Comparison of ENCODE assay signal across 4 fruit fly cellular contexts in genomic region chrX:7546362-7546761, dm6.
TF ChIP-seq lines count a peak whose summit lies in the region.

No protein-coding gene starts in this region.

- no peak for TF ChIP-seq CTCF in whole organism, embryonic (GFP tag; optimal IDR thresholded peaks at IDR 0.05; lab: Kevin White, UChicago)

TF ChIP-seq in whole organism, embryonic, 481 proteins besides CTCF, POLR2A, EP300 and RAD21:
- peak; percentile 19 for TF ChIP-seq sens (GFP tag; lab: Kevin White, UChicago)
- TF ChIP-seq zen (tag; optimal IDR thresholded peaks at IDR 0.05; lab: Kevin White, UChicago), result no peak

TF ChIP-seq in whole organism, prepupa, 60 proteins besides CTCF, POLR2A, EP300 and RAD21 (continues in another document):
- TF ChIP-seq fd59A (GFP tag; optimal IDR thresholded peaks at IDR 0.05; lab: Kevin White, UChicago), result peak; percentile 38
- TF ChIP-seq CG11902 (GFP tag; optimal IDR thresholded peaks at IDR 0.05; lab: Kevin White, UChicago), result no peak
- TF ChIP-seq fkh (GFP tag; optimal IDR thresholded peaks at IDR 0.05; lab: Kevin White, UChicago), result no peak
- TF ChIP-seq Lpt (GFP tag; optimal IDR thresholded peaks at IDR 0.05; lab: Kevin White, UChicago), result no peak
- TF ChIP-seq CG3032 (tag; optimal IDR thresholded peaks at IDR 0.05; lab: Kevin White, UChicago), result peak; percentile 62
- no peak for TF ChIP-seq Sox102F (GFP tag; optimal IDR thresholded peaks at IDR 0.05; lab: Kevin White, UChicago)
- TF ChIP-seq Eip78C (GFP tag; lab: Kevin White, UChicago), result peak; percentile 84
- TF ChIP-seq OdsH (GFP tag; optimal IDR thresholded peaks at IDR 0.05; lab: Kevin White, UChicago), result peak; percentile 24
- TF ChIP-seq CG8632 (GFP tag; optimal IDR thresholded peaks at IDR 0.05; lab: Kevin White, UChicago), result no peak
- TF ChIP-seq achi (GFP tag; optimal IDR thresholded peaks at IDR 0.05; lab: Kevin White, UChicago), result peak; percentile 34
- TF ChIP-seq CG6792 (GFP tag; optimal IDR thresholded peaks at IDR 0.05; lab: Kevin White, UChicago), result peak; percentile 0
- 0 out of 3 replicates have a peak, but pooled peaks have one; percentile 34 for TF ChIP-seq eg (GFP tag; IDR thresholded peaks at IDR 0.05; lab: Robert Waterston, UW)
- peak; percentile 29 for TF ChIP-seq CG6808 (GFP tag; optimal IDR thresholded peaks at IDR 0.05; lab: Kevin White, UChicago)
- TF ChIP-seq CG10669 (GFP tag; optimal IDR thresholded peaks at IDR 0.05; lab: Kevin White, UChicago), result peak; percentile 43
- peak; percentile 21 for TF ChIP-seq dsx (GFP tag; optimal IDR thresholded peaks at IDR 0.05; lab: Kevin White, UChicago; ENCODE audit: poor library complexity, severe bottlenecking)
- peak; percentile 29; the same call in 1 of the 2 replicates for TF ChIP-seq Gug (GFP tag; IDR thresholded peaks at IDR 0.05; lab: Robert Waterston, UW)
- peak; percentile 12 for TF ChIP-seq CG6276 (GFP tag; optimal IDR thresholded peaks at IDR 0.05; lab: Kevin White, UChicago)
- no peak for TF ChIP-seq Hr4 (GFP tag; optimal IDR thresholded peaks at IDR 0.05; lab: Kevin White, UChicago)
- TF ChIP-seq pdm3 (GFP tag; optimal IDR thresholded peaks at IDR 0.05; lab: Kevin White, UChicago), result peak; percentile 46
- TF ChIP-seq salr (GFP tag; optimal IDR thresholded peaks at IDR 0.05; lab: Kevin White, UChicago), result peak in 1 of 2 experiments; percentile 4
- TF ChIP-seq CG1621 (tag; optimal IDR thresholded peaks at IDR 0.05; lab: Kevin White, UChicago), result peak; percentile 20
- peak; percentile 22 for TF ChIP-seq svp (GFP tag; lab: Kevin White, UChicago)
- peak; percentile 15 for TF ChIP-seq lz (GFP tag; optimal IDR thresholded peaks at IDR 0.05; lab: Kevin White, UChicago)
- no peak for TF ChIP-seq Hr38 (GFP tag; optimal IDR thresholded peaks at IDR 0.05; lab: Kevin White, UChicago)
- no peak for TF ChIP-seq CG7368 (GFP tag; optimal IDR thresholded peaks at IDR 0.05; lab: Kevin White, UChicago)
- TF ChIP-seq esn (GFP tag; optimal IDR thresholded peaks at IDR 0.05; lab: Kevin White, UChicago), result peak; percentile 2
- TF ChIP-seq CG8319 (GFP tag; optimal IDR thresholded peaks at IDR 0.05; lab: Kevin White, UChicago), result no peak
- peak; percentile 40; the same call in 1 of the 2 replicates for TF ChIP-seq CG15336 (GFP tag; IDR thresholded peaks at IDR 0.05; lab: Robert Waterston, UW)
- no peak for TF ChIP-seq Smox (GFP tag; optimal IDR thresholded peaks at IDR 0.05; lab: Kevin White, UChicago)

TF ChIP-seq in whole organism, pupa, 21 proteins besides CTCF, POLR2A, EP300 and RAD21:
- no peak for TF ChIP-seq D1 (tag; optimal IDR thresholded peaks at IDR 0.05; lab: Kevin White, UChicago)
- peak; percentile 19 for TF ChIP-seq Pif1B (GFP tag; optimal IDR thresholded peaks at IDR 0.05; lab: Kevin White, UChicago)
- peak; percentile 33; the same call in 1 of the 3 replicates for TF ChIP-seq CG4496 (GFP tag; IDR thresholded peaks at IDR 0.05; lab: Robert Waterston, UW)
- TF ChIP-seq rn (GFP tag; IDR thresholded peaks at IDR 0.05; lab: Robert Waterston, UW), result no peak
- TF ChIP-seq fd96Ca (GFP tag; IDR thresholded peaks at IDR 0.05; lab: Robert Waterston, UW), result no peak
- TF ChIP-seq CG12605 (GFP tag; IDR thresholded peaks at IDR 0.05; lab: Robert Waterston, UW), result no peak
- no peak for TF ChIP-seq EcR (GFP tag; optimal IDR thresholded peaks at IDR 0.05; lab: Kevin White, UChicago)
- no peak for TF ChIP-seq CG10348 (GFP tag; IDR thresholded peaks at IDR 0.05; lab: Robert Waterston, UW)
- peak; percentile 45 for TF ChIP-seq CG8301 (tag; optimal IDR thresholded peaks at IDR 0.05; lab: Kevin White, UChicago)
- no peak for TF ChIP-seq Ets98B (GFP tag; IDR thresholded peaks at IDR 0.05; lab: Robert Waterston, UW)
- peak; percentile 27 for TF ChIP-seq CG34367 (tag; optimal IDR thresholded peaks at IDR 0.05; lab: Kevin White, UChicago)
- TF ChIP-seq gl (tag; optimal IDR thresholded peaks at IDR 0.05; lab: Kevin White, UChicago), result no peak
- TF ChIP-seq CG17806 (tag; optimal IDR thresholded peaks at IDR 0.05; lab: Kevin White, UChicago), result peak; percentile 45
- TF ChIP-seq CG32121 (GFP tag; IDR thresholded peaks at IDR 0.05; lab: Robert Waterston, UW), result no peak
- peak; percentile 46 for TF ChIP-seq CG8159 (tag; optimal IDR thresholded peaks at IDR 0.05; lab: Kevin White, UChicago)
- no peak for TF ChIP-seq Snoo (tag; optimal IDR thresholded peaks at IDR 0.05; lab: Kevin White, UChicago)
- TF ChIP-seq CG9948 (tag; optimal IDR thresholded peaks at IDR 0.05; lab: Kevin White, UChicago), result peak; percentile 58
- TF ChIP-seq CG15710 (tag; optimal IDR thresholded peaks at IDR 0.05; lab: Kevin White, UChicago), result peak; percentile 45
- no peak for TF ChIP-seq CG13204 (GFP tag; optimal IDR thresholded peaks at IDR 0.05; lab: Kevin White, UChicago)
- peak; percentile 65 for TF ChIP-seq CG14655 (GFP tag; optimal IDR thresholded peaks at IDR 0.05; lab: Kevin White, UChicago)
- TF ChIP-seq Pif1A (GFP tag; optimal IDR thresholded peaks at IDR 0.05; lab: Kevin White, UChicago), result peak; percentile 9
TF ChIP-seq in whole organism, pupa: peak in this region for 10.

TF ChIP-seq in whole organism, wandering third instar larva, 38 proteins besides CTCF, POLR2A, EP300 and RAD21:
- TF ChIP-seq sv (GFP tag; optimal IDR thresholded peaks at IDR 0.05; lab: Kevin White, UChicago) (no peak), jim (GFP tag; optimal IDR thresholded peaks at IDR 0.05; lab: Kevin White, UChicago) (no peak), Rel (GFP tag; optimal IDR thresholded peaks at IDR 0.05; lab: Kevin White, UChicago) (no peak), Rel (tag; optimal IDR thresholded peaks at IDR 0.05; lab: Kevin White, UChicago) (no peak), fru (GFP tag; optimal IDR thresholded peaks at IDR 0.05; lab: Kevin White, UChicago) (no peak), Dif (GFP tag; optimal IDR thresholded peaks at IDR 0.05; lab: Kevin White, UChicago; ENCODE audit: partially characterized antibody) (no peak), Hr78 (GFP tag; optimal IDR thresholded peaks at IDR 0.05; lab: Kevin White, UChicago) (no peak), h (GFP tag; optimal IDR thresholded peaks at IDR 0.05; lab: Kevin White, UChicago) (peak; percentile 11), dsf (GFP tag; optimal IDR thresholded peaks at IDR 0.05; lab: Kevin White, UChicago; ENCODE audit: borderline replicate concordance) (no peak), brk (GFP tag; optimal IDR thresholded peaks at IDR 0.05; lab: Kevin White, UChicago) (no peak)

Comparison
In these comparisons a context has a peak if more than half of its experiments do, and no peak if none do; other contexts are left out.
1. Of the 7 proteins assayed by ChIP-seq in both whole organism, embryonic and whole organism, prepupa: peak only in whole organism, embryonic: none; only in whole organism, prepupa: Gug and Hr39; in both: none; in neither: 5.